Worm (Caenorhabditis elegans): ENCODE measurements around the gene C15B12.1.

- TF ChIP-seq snpc-4 (tag; optimal IDR thresholded peaks at IDR 0.05) (no peak), unc-62 (GFP tag; optimal IDR thresholded peaks at IDR 0.05 in 1 of 2) (no peak), unc-62 (tag; optimal IDR thresholded peaks at IDR 0.05) (no peak), nhr-28 (tag; optimal IDR thresholded peaks at IDR 0.05) (no peak)
These were observed 8.2 kb downstream of the C15B12.1 start, which contains the start of gene gar-1 for ce11 chrX:6484780-6485179.
